Worm (Caenorhabditis elegans): ENCODE results near the gene gars-1.

Gene gars-1

ce11 chrIII:5137685-5138084, 25.7 kb downstream of the gars-1 start:
- TF ChIP-seq tbx-2 (tag; optimal IDR thresholded peaks at IDR 0.05) (peak; percentile 53), ZK546.5 (tag; optimal IDR thresholded peaks at IDR 0.05) (no peak)

- TF ChIP-seq pqm-1 (tag; optimal IDR thresholded peaks at IDR 0.05), result peak; percentile 70
- no peak for TF ChIP-seq nhr-76 (tag; optimal IDR thresholded peaks at IDR 0.05)
- no peak for TF ChIP-seq nhr-67 (tag; optimal IDR thresholded peaks at IDR 0.05)
- no peak for TF ChIP-seq lsy-12 (tag; optimal IDR thresholded peaks at IDR 0.05)
- TF ChIP-seq nhr-237 (tag; optimal IDR thresholded peaks at IDR 0.05), result no peak
- TF ChIP-seq pha-4 (tag; optimal IDR thresholded peaks at IDR 0.05), result peak; percentile 19
- TF ChIP-seq ceh-16 (tag; optimal IDR thresholded peaks at IDR 0.05), result no peak
- TF ChIP-seq eor-1 (tag; optimal IDR thresholded peaks at IDR 0.05), result no peak
- TF ChIP-seq sea-2 (GFP tag; optimal IDR thresholded peaks at IDR 0.05), result no peak
- TF ChIP-seq ceh-28 (tag; optimal IDR thresholded peaks at IDR 0.05), result no peak
- TF ChIP-seq ztf-11 (tag; optimal IDR thresholded peaks at IDR 0.05), result no peak
- TF ChIP-seq ceh-82 (tag; optimal IDR thresholded peaks at IDR 0.05), result no peak
- TF ChIP-seq elt-2 (tag; optimal IDR thresholded peaks at IDR 0.05), result peak; percentile 79
- no peak for TF ChIP-seq nfya-1 (tag; optimal IDR thresholded peaks at IDR 0.05; ENCODE audit: insufficient read depth)
- TF ChIP-seq hmg-11 (tag; optimal IDR thresholded peaks at IDR 0.05), result no peak
- no peak for TF ChIP-seq unc-39 (tag; optimal IDR thresholded peaks at IDR 0.05)
- no peak for TF ChIP-seq nhr-11 (tag; optimal IDR thresholded peaks at IDR 0.05)
- no peak for TF ChIP-seq nhr-12 (tag; optimal IDR thresholded peaks at IDR 0.05)
- no peak for TF ChIP-seq nhr-25 (tag; optimal IDR thresholded peaks at IDR 0.05)
- TF ChIP-seq R02D3.7 (tag; optimal IDR thresholded peaks at IDR 0.05), result no peak
Observed at ce11 chrIII:5137099-5137498, 26.3 kb downstream of the gars-1 start.

- TF ChIP-seq tbx-2 (tag; optimal IDR thresholded peaks at IDR 0.05), result peak; percentile 90
- no peak for TF ChIP-seq snpc-4 (tag; optimal IDR thresholded peaks at IDR 0.05)
- TF ChIP-seq elt-2 (tag; optimal IDR thresholded peaks at IDR 0.05), result peak; percentile 8
- peak; percentile 97 for TF ChIP-seq nfya-1 (tag; optimal IDR thresholded peaks at IDR 0.05; ENCODE audit: insufficient read depth)
Observed at ce11 chrIII:5136033-5136597, 27.3 kb downstream of the gars-1 start, which contains the start of gene tbx-2. Gene tbx-2 (minus strand): TSS chrIII:5136296.

- TF ChIP-seq tbx-2 (tag; optimal IDR thresholded peaks at IDR 0.05) (peak; percentile 23), ceh-82 (tag; optimal IDR thresholded peaks at IDR 0.05) (no peak), nfya-1 (tag; optimal IDR thresholded peaks at IDR 0.05; ENCODE audit: insufficient read depth) (peak; percentile 49), nhr-11 (tag; optimal IDR thresholded peaks at IDR 0.05) (no peak)
Observed at ce11 chrIII:5134506-5134905, 28.9 kb downstream of the gars-1 start.

ce11 chrIII:5130654-5131053, 32.8 kb downstream of the gars-1 start:
- no peak for TF ChIP-seq unc-62 (GFP tag; optimal IDR thresholded peaks at IDR 0.05)
- TF ChIP-seq nhr-67 (tag; optimal IDR thresholded peaks at IDR 0.05), result no peak
- no peak for TF ChIP-seq eor-1 (tag; optimal IDR thresholded peaks at IDR 0.05)

- no peak for TF ChIP-seq snpc-4 (tag; optimal IDR thresholded peaks at IDR 0.05)
- TF ChIP-seq nhr-67 (tag; optimal IDR thresholded peaks at IDR 0.05), result no peak
- TF ChIP-seq tbx-2 (tag; optimal IDR thresholded peaks at IDR 0.05), result peak; percentile 80
- TF ChIP-seq hmg-11 (tag; optimal IDR thresholded peaks at IDR 0.05), result no peak
- peak; percentile 84 for TF ChIP-seq pha-4 (tag; optimal IDR thresholded peaks at IDR 0.05)
- TF ChIP-seq ztf-4 (tag; optimal IDR thresholded peaks at IDR 0.05), result no peak
Observed at ce11 chrIII:5129261-5129660, 34.2 kb downstream of the gars-1 start.

ce11 chrIII:5126988-5127387, 36.4 kb downstream of the gars-1 start:
- TF ChIP-seq nhr-23 (tag; optimal IDR thresholded peaks at IDR 0.05) (no peak), ztf-11 (tag; optimal IDR thresholded peaks at IDR 0.05) (no peak), tbx-2 (tag; optimal IDR thresholded peaks at IDR 0.05) (peak; percentile 75)

- peak; percentile 92 for TF ChIP-seq tbx-2 (tag; optimal IDR thresholded peaks at IDR 0.05)
- TF ChIP-seq nhr-11 (tag; optimal IDR thresholded peaks at IDR 0.05), result no peak
Observed at ce11 chrIII:5125759-5126158, 37.7 kb downstream of the gars-1 start.

Measured in whole organism, L3 larva.